Worm (Caenorhabditis elegans): ENCODE measurements around the gene srh-257.

DNA sequence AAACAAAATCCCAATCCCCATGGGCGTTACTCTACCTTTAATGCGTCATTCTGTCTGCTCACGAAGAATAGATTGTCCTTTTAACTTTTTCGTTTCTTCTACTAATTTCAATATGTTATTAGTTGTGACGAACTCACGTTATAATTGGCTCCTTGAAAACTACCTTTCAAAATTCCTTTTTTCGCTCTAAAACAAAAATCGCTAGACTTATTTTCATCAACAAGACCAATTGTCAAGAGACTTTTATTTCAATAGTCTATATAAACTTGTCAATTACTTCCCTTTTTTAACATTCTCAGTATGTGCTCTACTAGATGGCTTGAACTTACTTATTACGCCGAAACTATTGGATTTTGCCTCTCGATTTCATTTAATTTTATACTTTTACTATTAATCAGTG is 22.3 kb upstream of the srh-257 start, which contains the start of gene str-102:
- no peak for TF ChIP-seq ama-1 (optimal IDR thresholded peaks at IDR 0.05)
- no peak for TF ChIP-seq mab-5 (tag; optimal IDR thresholded peaks at IDR 0.05)
- TF ChIP-seq lin-13 (GFP tag; optimal IDR thresholded peaks at IDR 0.05): no peak
- no peak for TF ChIP-seq snpc-4 (tag; optimal IDR thresholded peaks at IDR 0.05)
- no peak for TF ChIP-seq aly-2 (tag; optimal IDR thresholded peaks at IDR 0.05)
- TF ChIP-seq lin-11 (tag; optimal IDR thresholded peaks at IDR 0.05): no peak
